Fruit fly (Drosophila melanogaster): ENCODE measurements around the gene Pkc98E.

The Pkc98E gene

dm6 chr3R:29064682-29065100, 25.7 kb downstream of the Pkc98E start (continued):
- no peak for TF ChIP-seq Hr38 (GFP tag; optimal IDR thresholded peaks at IDR 0.05)
- TF ChIP-seq Ets21C (GFP tag; optimal IDR thresholded peaks at IDR 0.05) = no peak
- no peak for TF ChIP-seq fd59A (GFP tag; optimal IDR thresholded peaks at IDR 0.05)
- TF ChIP-seq CG9139 (GFP tag; optimal IDR thresholded peaks at IDR 0.05) = peak; percentile 29
- peak; percentile 40 for TF ChIP-seq OdsH (GFP tag; optimal IDR thresholded peaks at IDR 0.05)
- no peak for TF ChIP-seq CG6163 (GFP tag; IDR thresholded peaks at IDR 0.05)
- TF ChIP-seq salr (GFP tag; optimal IDR thresholded peaks at IDR 0.05) = peak in 1 of 2 experiments; percentile 35
- peak; percentile 35 for TF ChIP-seq Lpt (GFP tag; optimal IDR thresholded peaks at IDR 0.05)
- no peak for TF ChIP-seq CG7368 (GFP tag; optimal IDR thresholded peaks at IDR 0.05)
- TF ChIP-seq lz (GFP tag; optimal IDR thresholded peaks at IDR 0.05) = peak; percentile 31
- peak; percentile 62 for TF ChIP-seq topi (GFP tag; optimal IDR thresholded peaks at IDR 0.05)
- TF ChIP-seq CG4318 (GFP tag; optimal IDR thresholded peaks at IDR 0.05) = no peak
- no peak for TF ChIP-seq Eip93F (GFP tag; optimal IDR thresholded peaks at IDR 0.05)
- TF ChIP-seq pdm3 (GFP tag; optimal IDR thresholded peaks at IDR 0.05) = peak; percentile 15
- peak; percentile 12 for TF ChIP-seq spab (GFP tag; optimal IDR thresholded peaks at IDR 0.05)
- TF ChIP-seq CG6276 (GFP tag; optimal IDR thresholded peaks at IDR 0.05) = peak; percentile 12
- TF ChIP-seq CG10669 (GFP tag; optimal IDR thresholded peaks at IDR 0.05) = peak; percentile 46
- TF ChIP-seq CG11902 (GFP tag; optimal IDR thresholded peaks at IDR 0.05) = no peak
- TF ChIP-seq CG6854 (GFP tag; optimal IDR thresholded peaks at IDR 0.05) = peak; percentile 10
- no peak for TF ChIP-seq fd85E (GFP tag; optimal IDR thresholded peaks at IDR 0.05)
- peak; percentile 33 for TF ChIP-seq Ets96B (tag; optimal IDR thresholded peaks at IDR 0.05)

dm6 chr3R:29066285-29066684, 27.3 kb downstream of the Pkc98E start:
- no peak for TF ChIP-seq Hr38 (GFP tag; optimal IDR thresholded peaks at IDR 0.05)
- peak; percentile 83 for TF ChIP-seq fkh (GFP tag; optimal IDR thresholded peaks at IDR 0.05)

- TF ChIP-seq OdsH (GFP tag; optimal IDR thresholded peaks at IDR 0.05) (no peak), Eip78C (GFP tag) (peak; percentile 21), acj6 (GFP tag; optimal IDR thresholded peaks at IDR 0.05) (no peak), Eip93F (GFP tag; optimal IDR thresholded peaks at IDR 0.05) (peak; percentile 47), Sox14 (GFP tag; optimal IDR thresholded peaks at IDR 0.05) (peak; percentile 8), vri (GFP tag; optimal IDR thresholded peaks at IDR 0.05) (peak; percentile 81), svp (GFP tag) (peak; percentile 59), CG3919 (GFP tag; optimal IDR thresholded peaks at IDR 0.05) (no peak)
These were observed 28.1 kb downstream of the Pkc98E start for dm6 chr3R:29067091-29067490.

dm6 chr3R:29068430-29069207, 29.7 kb downstream of the Pkc98E start:
- TF ChIP-seq achi (GFP tag; optimal IDR thresholded peaks at IDR 0.05) (no peak), Eip78C (GFP tag) (peak; percentile 35), esn (GFP tag; optimal IDR thresholded peaks at IDR 0.05) (peak; percentile 37), Eip93F (GFP tag; optimal IDR thresholded peaks at IDR 0.05) (no peak), CG11762 (GFP tag; optimal IDR thresholded peaks at IDR 0.05; ENCODE audit: insufficient read depth) (peak; percentile 2), topi (GFP tag; optimal IDR thresholded peaks at IDR 0.05) (peak; percentile 6), CG3032 (tag; optimal IDR thresholded peaks at IDR 0.05) (no peak), fd85E (GFP tag; optimal IDR thresholded peaks at IDR 0.05) (no peak), Sox102F (GFP tag; optimal IDR thresholded peaks at IDR 0.05) (no peak), CG6854 (GFP tag; optimal IDR thresholded peaks at IDR 0.05) (no peak), cyc (GFP tag; optimal IDR thresholded peaks at IDR 0.05) (no peak), CG10631 (GFP tag; optimal IDR thresholded peaks at IDR 0.05) (no peak), spab (GFP tag; optimal IDR thresholded peaks at IDR 0.05) (no peak), Lpt (GFP tag; optimal IDR thresholded peaks at IDR 0.05) (no peak), lz (GFP tag; optimal IDR thresholded peaks at IDR 0.05) (no peak), CG15336 (GFP tag; IDR thresholded peaks at IDR 0.05) (peak; percentile 34; the same call in 1 of the 2 replicates), Ets21C (GFP tag; optimal IDR thresholded peaks at IDR 0.05) (no peak), CG32006 (GFP tag; optimal IDR thresholded peaks at IDR 0.05) (peak; percentile 32), CG1621 (tag; optimal IDR thresholded peaks at IDR 0.05) (no peak), CG10669 (GFP tag; optimal IDR thresholded peaks at IDR 0.05) (no peak), Sox15 (GFP tag; optimal IDR thresholded peaks at IDR 0.05) (no peak), CG8119 (GFP tag; IDR thresholded peaks at IDR 0.05) (peak; percentile 35; the same call in 1 of the 3 replicates), OdsH (GFP tag; optimal IDR thresholded peaks at IDR 0.05) (no peak), vri (GFP tag; optimal IDR thresholded peaks at IDR 0.05) (peak; percentile 12), acj6 (GFP tag; optimal IDR thresholded peaks at IDR 0.05) (peak; percentile 8), Hr39 (GFP tag; optimal IDR thresholded peaks at IDR 0.05) (peak; percentile 7), dac (GFP tag; optimal IDR thresholded peaks at IDR 0.05) (no peak), Met (GFP tag; optimal IDR thresholded peaks at IDR 0.05) (peak; percentile 23), CG31627 (GFP tag; optimal IDR thresholded peaks at IDR 0.05) (peak; percentile 14)
